Worm (Caenorhabditis elegans) whole organism, midembryonic: Measurements from ENCODE around the gene H40L08.9.

Experiments used
- T22C8.4 ChIP-seq: fragments of 200-800 bp; sonication (Bioruptor generic); IDR thresholded peaks from 2 replicates; pipeline ENCODE4 v1.3.6; 2022; ENCODE audit warnings: missing genetic modification characterization, missing compliant biosample characterization
- cog-1 ChIP-seq: sonication (generic microtip); optimal IDR thresholded peaks from 2 replicates; lab custom pipeline; 2016; ENCODE audit warnings: missing genetic modification characterization, missing compliant biosample characterization
- flt-1 ChIP-seq: fragments of 200-800 bp; sonication (Bioruptor generic); IDR thresholded peaks from 2 replicates; pipeline ENCODE4 v1.3.6; 2022; ENCODE audit warnings: missing genetic modification characterization, missing compliant biosample characterization
- klf-2 ChIP-seq: fragments of 200-800 bp; sonication (Bioruptor generic); conservative IDR thresholded peaks from 2 replicates; pipeline ENCODE4 v1.3.6; 2022; ENCODE audit warnings: missing genetic modification reagents, missing genetic modification characterization, missing compliant biosample characterization
- med-1 ChIP-seq: sonication (generic microtip); optimal IDR thresholded peaks from 2 replicates; lab custom pipeline; 2017; ENCODE audit warnings: missing genetic modification characterization, mild to moderate bottlenecking, missing compliant biosample characterization, antibody characterized with exemption, missing genetic modification reagents; ENCODE audit not compliant: insufficient read depth
- ref-1 ChIP-seq: fragments of 200-800 bp; sonication (Bioruptor generic); conservative IDR thresholded peaks from 2 replicates; pipeline ENCODE4 v1.3.6; 2022; ENCODE audit warnings: missing genetic modification reagents, missing genetic modification characterization, missing compliant biosample characterization
- tab-1 ChIP-seq: fragments of 200-800 bp; sonication (Bioruptor generic); IDR thresholded peaks from 2 replicates; pipeline ENCODE4 v1.3.6; 2022; ENCODE audit warnings: missing genetic modification characterization, missing compliant biosample characterization
- ztf-23 ChIP-seq: fragments of 200-800 bp; sonication (Bioruptor generic); IDR thresholded peaks from 2 replicates; pipeline ENCODE4 v1.3.6; 2022; ENCODE audit warnings: missing genetic modification reagents, missing genetic modification characterization, missing compliant biosample characterization
- ztf-29 ChIP-seq: fragments of 200-800 bp; sonication (Bioruptor generic); IDR thresholded peaks from 2 replicates; pipeline ENCODE4 v1.3.6; 2022; ENCODE audit warnings: missing genetic modification reagents, missing genetic modification characterization, missing compliant biosample characterization

Gene H40L08.9

ce11 chrX:15055914-15056313 is 20.4 kb downstream of the H40L08.9 start, which contains the start of gene H03G16.7:
TSS of gene H03G16.7 (minus strand) at chrX:15056014.
- no peak for TF ChIP-seq ref-1 (GFP tag; lab: Robert Waterston, UW)
- TF ChIP-seq klf-2 (GFP tag; lab: Robert Waterston, UW), result no peak
- TF ChIP-seq flt-1 (GFP tag; lab: Robert Waterston, UW), result no peak
- no peak for TF ChIP-seq cog-1 (tag; lab: Kevin White, UChicago)
- no peak for TF ChIP-seq ztf-23 (GFP tag; lab: Robert Waterston, UW)
- no peak for TF ChIP-seq med-1 (GFP tag; lab: Kevin White, UChicago)
- no peak for TF ChIP-seq ztf-29 (GFP tag; lab: Robert Waterston, UW)
- TF ChIP-seq T22C8.4 (GFP tag; lab: Robert Waterston, UW), result no peak
- no peak for TF ChIP-seq tab-1 (GFP tag; lab: Robert Waterston, UW)

- TF ChIP-seq ztf-29 (GFP tag; lab: Robert Waterston, UW) (no peak), ref-1 (GFP tag; lab: Robert Waterston, UW) (no peak), flt-1 (GFP tag; lab: Robert Waterston, UW) (no peak), T22C8.4 (GFP tag; lab: Robert Waterston, UW) (no peak), med-1 (GFP tag; lab: Kevin White, UChicago) (no peak), cog-1 (tag; lab: Kevin White, UChicago) (no peak), tab-1 (GFP tag; lab: Robert Waterston, UW) (no peak), klf-2 (GFP tag; lab: Robert Waterston, UW) (no peak), ztf-23 (GFP tag; lab: Robert Waterston, UW) (no peak)
Measured at ce11 chrX:15053223-15053933, 22.9 kb downstream of the H40L08.9 start, which contains the start of gene H03G16.1. TSS of gene H03G16.1 (plus strand) at chrX:15053883.

ce11 chrX:15052385-15052784 is 23.9 kb downstream of the H40L08.9 start, which contains the start of gene H03G16.6:
TSS of gene H03G16.6 (plus strand) at chrX:15052685.
- TF ChIP-seq ztf-29 (GFP tag; lab: Robert Waterston, UW), result no peak
- TF ChIP-seq cog-1 (tag; lab: Kevin White, UChicago), result no peak
- TF ChIP-seq klf-2 (GFP tag; lab: Robert Waterston, UW), result no peak
- no peak for TF ChIP-seq ztf-23 (GFP tag; lab: Robert Waterston, UW)
- no peak for TF ChIP-seq med-1 (GFP tag; lab: Kevin White, UChicago)
- no peak for TF ChIP-seq ref-1 (GFP tag; lab: Robert Waterston, UW)
- TF ChIP-seq flt-1 (GFP tag; lab: Robert Waterston, UW), result no peak
- no peak for TF ChIP-seq tab-1 (GFP tag; lab: Robert Waterston, UW)
- no peak for TF ChIP-seq T22C8.4 (GFP tag; lab: Robert Waterston, UW)

ce11 chrX:15050006-15050405 is 26.3 kb downstream of the H40L08.9 start:
- no peak for TF ChIP-seq cog-1 (tag; lab: Kevin White, UChicago)
- TF ChIP-seq ztf-23 (GFP tag; lab: Robert Waterston, UW), result no peak

ce11 chrX:15047541-15047940 is 28.7 kb downstream of the H40L08.9 start:
- TF ChIP-seq ztf-23 (GFP tag; lab: Robert Waterston, UW) (no peak), flt-1 (GFP tag; lab: Robert Waterston, UW) (no peak), med-1 (GFP tag; lab: Kevin White, UChicago) (no peak), klf-2 (GFP tag; lab: Robert Waterston, UW) (no peak), T22C8.4 (GFP tag; lab: Robert Waterston, UW) (no peak), ztf-29 (GFP tag; lab: Robert Waterston, UW) (no peak), tab-1 (GFP tag; lab: Robert Waterston, UW) (no peak), cog-1 (tag; lab: Kevin White, UChicago) (no peak), ref-1 (GFP tag; lab: Robert Waterston, UW) (no peak)

- no peak for TF ChIP-seq med-1 (GFP tag; lab: Kevin White, UChicago)
- TF ChIP-seq tab-1 (GFP tag; lab: Robert Waterston, UW), result no peak
- no peak for TF ChIP-seq klf-2 (GFP tag; lab: Robert Waterston, UW)
- no peak for TF ChIP-seq ref-1 (GFP tag; lab: Robert Waterston, UW)
- no peak for TF ChIP-seq ztf-23 (GFP tag; lab: Robert Waterston, UW)
- TF ChIP-seq cog-1 (tag; lab: Kevin White, UChicago), result no peak
- no peak for TF ChIP-seq T22C8.4 (GFP tag; lab: Robert Waterston, UW)
Measured at ce11 chrX:15045401-15045800, 30.9 kb downstream of the H40L08.9 start.

- TF ChIP-seq T22C8.4 (GFP tag; lab: Robert Waterston, UW) (no peak), flt-1 (GFP tag; lab: Robert Waterston, UW) (no peak), med-1 (GFP tag; lab: Kevin White, UChicago) (no peak), klf-2 (GFP tag; lab: Robert Waterston, UW) (no peak), ztf-29 (GFP tag; lab: Robert Waterston, UW) (no peak), tab-1 (GFP tag; lab: Robert Waterston, UW) (no peak), ztf-23 (GFP tag; lab: Robert Waterston, UW) (no peak), ref-1 (GFP tag; lab: Robert Waterston, UW) (no peak), cog-1 (tag; lab: Kevin White, UChicago) (no peak)
Measured at ce11 chrX:15042549-15042948, 33.7 kb downstream of the H40L08.9 start.

ce11 chrX:15041340-15041739 is 34.9 kb downstream of the H40L08.9 start:
- TF ChIP-seq med-1 (GFP tag; lab: Kevin White, UChicago) (no peak), ztf-23 (GFP tag; lab: Robert Waterston, UW) (no peak), ref-1 (GFP tag; lab: Robert Waterston, UW) (no peak)

- no peak for TF ChIP-seq ref-1 (GFP tag; lab: Robert Waterston, UW)
- no peak for TF ChIP-seq med-1 (GFP tag; lab: Kevin White, UChicago)
- TF ChIP-seq ztf-29 (GFP tag; lab: Robert Waterston, UW), result 0 out of 2 replicates have a peak, but pooled peaks have one; percentile 50
- TF ChIP-seq cog-1 (tag; lab: Kevin White, UChicago), result peak; percentile 90
- no peak for TF ChIP-seq klf-2 (GFP tag; lab: Robert Waterston, UW)
- peak; percentile 50; the same call in 1 of the 2 replicates for TF ChIP-seq tab-1 (GFP tag; lab: Robert Waterston, UW)
- TF ChIP-seq flt-1 (GFP tag; lab: Robert Waterston, UW), result peak; percentile 80
- TF ChIP-seq ztf-23 (GFP tag; lab: Robert Waterston, UW), result no peak; the same call in 1 of the 2 replicates
- no peak for TF ChIP-seq T22C8.4 (GFP tag; lab: Robert Waterston, UW)
Measured at ce11 chrX:15040552-15041080, 35.7 kb downstream of the H40L08.9 start, which contains the start of gene C18B12.4. TSS of gene C18B12.4 (minus strand) at chrX:15040602.
